Comparison of ENCODE assay signal across 1 fruit fly cellular context in genomic region chr3R:20592517-20593462, dm6.
TF ChIP-seq lines count a peak whose summit lies in the region.

Pus1 (minus strand) TSS chr3R:20592671.
bon (plus strand) TSS chr3R:20593139.

TF ChIP-seq in whole organism, embryonic, 481 proteins besides CTCF, POLR2A, EP300 and RAD21 (continued from another document):
- TF ChIP-seq sna (GFP tag; IDR thresholded peaks at IDR 0.05; lab: Robert Waterston, UW; ENCODE audit: partially characterized antibody): no peak
- TF ChIP-seq wor (GFP tag; IDR thresholded peaks at IDR 0.05; lab: Robert Waterston, UW): no peak
- peak; percentile 49 for TF ChIP-seq Antp (GFP tag; optimal IDR thresholded peaks at IDR 0.05; lab: Kevin White, UChicago)
- peak; percentile 38 for TF ChIP-seq Max (GFP tag; optimal IDR thresholded peaks at IDR 0.05; lab: Kevin White, UChicago)
- TF ChIP-seq HLHmδ (GFP tag; optimal IDR thresholded peaks at IDR 0.05; lab: Kevin White, UChicago): peak; percentile 37
- TF ChIP-seq row (GFP tag; IDR thresholded peaks at IDR 0.05; lab: Robert Waterston, UW): peak; percentile 38; the same call in 2 of the 3 replicates
- no peak for TF ChIP-seq CG10209 (GFP tag; optimal IDR thresholded peaks at IDR 0.05; lab: Kevin White, UChicago)
- TF ChIP-seq jing (GFP tag; optimal IDR thresholded peaks at IDR 0.05; lab: Kevin White, UChicago): no peak
- TF ChIP-seq nau (GFP tag; optimal IDR thresholded peaks at IDR 0.05; lab: Kevin White, UChicago): no peak
- TF ChIP-seq Atf3 (GFP tag; optimal IDR thresholded peaks at IDR 0.05; lab: Kevin White, UChicago): peak; percentile 17
- peak; percentile 34; the same call in 1 of the 3 replicates for TF ChIP-seq ken (GFP tag; IDR thresholded peaks at IDR 0.05; lab: Robert Waterston, UW)
- TF ChIP-seq gsb (GFP tag; IDR thresholded peaks at IDR 0.05; lab: Robert Waterston, UW): no peak
- TF ChIP-seq H15 (GFP tag; IDR thresholded peaks at IDR 0.05; lab: Robert Waterston, UW): no peak
- TF ChIP-seq ind (GFP tag; optimal IDR thresholded peaks at IDR 0.05; lab: Kevin White, UChicago): peak; percentile 26
- no peak for TF ChIP-seq Optix (GFP tag; IDR thresholded peaks at IDR 0.05; lab: Robert Waterston, UW)
- peak; percentile 47 for TF ChIP-seq sug (tag; optimal IDR thresholded peaks at IDR 0.05; lab: Kevin White, UChicago)
- TF ChIP-seq CG10431 (GFP tag; optimal IDR thresholded peaks at IDR 0.05; lab: Kevin White, UChicago): no peak
- no peak for TF ChIP-seq CG32772 (GFP tag; IDR thresholded peaks at IDR 0.05; lab: Robert Waterston, UW)
- TF ChIP-seq Ets97D (GFP tag; optimal IDR thresholded peaks at IDR 0.05; lab: Kevin White, UChicago): peak; percentile 83
- TF ChIP-seq ro (GFP tag; IDR thresholded peaks at IDR 0.05; lab: Robert Waterston, UW): no peak
- no peak for TF ChIP-seq pfk (GFP tag; optimal IDR thresholded peaks at IDR 0.05; lab: Kevin White, UChicago)
- no peak for TF ChIP-seq tap (tag; optimal IDR thresholded peaks at IDR 0.05; lab: Kevin White, UChicago)
- TF ChIP-seq CG6254 (GFP tag; optimal IDR thresholded peaks at IDR 0.05; lab: Kevin White, UChicago): no peak
- TF ChIP-seq CG7963 (GFP tag; IDR thresholded peaks at IDR 0.05; lab: Robert Waterston, UW; ENCODE audit: partially characterized antibody): no peak
- TF ChIP-seq CG2120 (GFP tag; optimal IDR thresholded peaks at IDR 0.05; lab: Kevin White, UChicago): peak; percentile 50
- TF ChIP-seq CG9437 (GFP tag; optimal IDR thresholded peaks at IDR 0.05; lab: Kevin White, UChicago): peak; percentile 100
- no peak for TF ChIP-seq mirr (GFP tag; optimal IDR thresholded peaks at IDR 0.05; lab: Kevin White, UChicago)
- no peak for TF ChIP-seq ac (GFP tag; optimal IDR thresholded peaks at IDR 0.05; lab: Kevin White, UChicago)
TF ChIP-seq in whole organism, embryonic: peak in this region for 140.
